Fruit fly (Drosophila melanogaster): ENCODE results near the gene CG15385.

dm6 chr2L:2197475-2198118, 14.8 kb downstream of the CG15385 start, which contains the start of gene COX7AL2:
- TF ChIP-seq CTCF (optimal IDR thresholded peaks at IDR 0.05) = no peak
- no peak for TF ChIP-seq CG8478 (optimal IDR thresholded peaks at IDR 0.05)

Data from S2 (cell line).